Fruit fly (Drosophila melanogaster) whole organism, prepupa: ENCODE data around the gene CG13062.
A peak's percentile ranks its signal among the peaks of the same experiment; 100 is the strongest.

Source experiments
- Blimp-1 ChIP-seq: fragments of 200-800 bp; sonication (Bioruptor generic); optimal IDR thresholded peaks from 3 replicates; lab custom pipeline; 2017; ENCODE audit warnings: missing biosample characterization, missing genetic modification characterization, mild to moderate bottlenecking, moderate library complexity, missing genetic modification reagents
- CG10631 ChIP-seq: fragments of 200-800 bp; sonication (Bioruptor generic); optimal IDR thresholded peaks from 2 replicates; lab custom pipeline; 2016; ENCODE audit warnings: missing biosample characterization, missing genetic modification characterization
- CG11762 ChIP-seq: fragments of 200-800 bp; sonication (Bioruptor generic); optimal IDR thresholded peaks from 3 replicates; lab custom pipeline; 2016; ENCODE audit warnings: missing biosample characterization, missing genetic modification characterization; ENCODE audit not compliant: insufficient read depth
- CG11902 ChIP-seq: fragments of 200-800 bp; sonication (Bioruptor generic); optimal IDR thresholded peaks from 3 replicates; lab custom pipeline; 2016; ENCODE audit warnings: missing biosample characterization, missing genetic modification characterization
- CG15336 ChIP-seq: fragments of 200-800 bp; sonication (Bioruptor generic); IDR thresholded peaks from 2 replicates; pipeline ENCODE4 v1.3.6; 2022; ENCODE audit warnings: missing biosample characterization, missing genetic modification characterization
- CG1621 ChIP-seq: fragments of 200-800 bp; sonication (Bioruptor generic); optimal IDR thresholded peaks from 3 replicates; lab custom pipeline; 2018; ENCODE audit warnings: missing biosample characterization, mild to moderate bottlenecking, missing genetic modification characterization
- CG31627 ChIP-seq: fragments of 200-800 bp; sonication (Bioruptor generic); optimal IDR thresholded peaks from 3 replicates; lab custom pipeline; 2016; ENCODE audit warnings: missing biosample characterization, missing genetic modification characterization
- CG34406 ChIP-seq: fragments of 200-800 bp; sonication (Bioruptor generic); optimal IDR thresholded peaks from 3 replicates; lab custom pipeline; 2016; ENCODE audit warnings: missing biosample characterization, missing genetic modification characterization
- CG4318 ChIP-seq: fragments of 200-800 bp; sonication (Bioruptor generic); optimal IDR thresholded peaks from 3 replicates; lab custom pipeline; 2017; ENCODE audit warnings: missing biosample characterization, mild to moderate bottlenecking, missing genetic modification characterization
- CG6163 ChIP-seq: fragments of 200-800 bp; sonication (Bioruptor generic); IDR thresholded peaks from 3 replicates; pipeline ENCODE4 v1.3.6; 2022; ENCODE audit warnings: missing biosample characterization, missing genetic modification characterization
- CG6792 ChIP-seq: fragments of 200-800 bp; sonication (Bioruptor generic); optimal IDR thresholded peaks from 3 replicates; lab custom pipeline; 2016; ENCODE audit warnings: missing biosample characterization, missing genetic modification characterization
- CG6808 ChIP-seq: fragments of 200-800 bp; sonication (Bioruptor generic); optimal IDR thresholded peaks from 3 replicates; lab custom pipeline; 2017; ENCODE audit warnings: missing biosample characterization, missing genetic modification characterization, mild to moderate bottlenecking, moderate library complexity, missing genetic modification reagents
- CG7368 ChIP-seq: fragments of 200-800 bp; sonication (Bioruptor generic); optimal IDR thresholded peaks from 3 replicates; lab custom pipeline; 2016; ENCODE audit warnings: missing biosample characterization, missing genetic modification characterization
- CG8119 ChIP-seq: fragments of 200-800 bp; sonication (Bioruptor generic); IDR thresholded peaks from 3 replicates; pipeline ENCODE4 v1.3.6; 2022; ENCODE audit warnings: missing biosample characterization, missing genetic modification characterization
- CG8319 ChIP-seq: fragments of 200-800 bp; sonication (Bioruptor generic); optimal IDR thresholded peaks from 3 replicates; lab custom pipeline; 2016; ENCODE audit warnings: missing biosample characterization, missing genetic modification characterization
- CG9139 ChIP-seq: fragments of 200-800 bp; sonication (Bioruptor generic); optimal IDR thresholded peaks from 3 replicates; lab custom pipeline; 2017; ENCODE audit warnings: missing biosample characterization, mild to moderate bottlenecking, missing genetic modification characterization
- Eip78C ChIP-seq: fragments of 200-800 bp; sonication (Bioruptor generic); peaks from one replicate; lab custom pipeline; 2016; ENCODE audit warnings: missing biosample characterization, missing genetic modification characterization
- Eip93F ChIP-seq: fragments of 200-800 bp; sonication (Bioruptor generic); optimal IDR thresholded peaks from 2 replicates; lab custom pipeline; 2016; ENCODE audit warnings: missing biosample characterization, mild to moderate bottlenecking, missing genetic modification characterization
- Ets21C ChIP-seq: fragments of 200-800 bp; sonication (Bioruptor generic); optimal IDR thresholded peaks from 3 replicates; lab custom pipeline; 2016; ENCODE audit warnings: missing biosample characterization, missing genetic modification characterization
- Ets96B ChIP-seq: fragments of 200-800 bp; optimal IDR thresholded peaks from 2 replicates; lab custom pipeline; 2019; ENCODE audit warnings: missing biosample characterization, mild to moderate bottlenecking, missing genetic modification characterization, moderate library complexity
- Gug ChIP-seq: fragments of 200-800 bp; sonication (Bioruptor generic); IDR thresholded peaks from 2 replicates; pipeline ENCODE4 v1.3.6; 2022; ENCODE audit warnings: missing biosample characterization, missing genetic modification characterization
- Hr38 ChIP-seq: sonication (Bioruptor generic); optimal IDR thresholded peaks from 2 replicates; lab custom pipeline; 2016; ENCODE audit warnings: missing biosample characterization, missing genetic modification characterization
- Hr39 ChIP-seq: fragments of 200-800 bp; sonication (Bioruptor generic); optimal IDR thresholded peaks from 2 replicates; lab custom pipeline; 2016; ENCODE audit warnings: missing biosample characterization, missing genetic modification characterization
- Hr4 ChIP-seq: fragments of 200-800 bp; sonication (Bioruptor generic); optimal IDR thresholded peaks from 3 replicates; lab custom pipeline; 2016; ENCODE audit warnings: missing biosample characterization, missing genetic modification characterization
- Lpt ChIP-seq: fragments of 200-800 bp; sonication (Bioruptor generic); optimal IDR thresholded peaks from 3 replicates; lab custom pipeline; 2016; ENCODE audit warnings: missing biosample characterization, missing genetic modification characterization
- Met ChIP-seq: fragments of 200-800 bp; sonication (Bioruptor generic); optimal IDR thresholded peaks from 3 replicates; lab custom pipeline; 2016; ENCODE audit warnings: missing biosample characterization, missing genetic modification characterization
- OdsH ChIP-seq: fragments of 200-800 bp; sonication (Bioruptor generic); optimal IDR thresholded peaks from 3 replicates; lab custom pipeline; 2016; ENCODE audit warnings: missing biosample characterization, missing genetic modification characterization
- Smox ChIP-seq: fragments of 200-800 bp; sonication (Bioruptor generic); optimal IDR thresholded peaks from 3 replicates; lab custom pipeline; 2016; ENCODE audit warnings: missing biosample characterization, missing genetic modification characterization
- Sox15 ChIP-seq: fragments of 200-800 bp; sonication (Bioruptor generic); optimal IDR thresholded peaks from 3 replicates; lab custom pipeline; 2016; ENCODE audit warnings: missing biosample characterization, missing genetic modification characterization
- achi ChIP-seq: fragments of 200-800 bp; sonication (Bioruptor generic); optimal IDR thresholded peaks from 3 replicates; lab custom pipeline; 2016; ENCODE audit warnings: missing biosample characterization, missing genetic modification characterization
- acj6 ChIP-seq: fragments of 200-800 bp; sonication (Bioruptor generic); optimal IDR thresholded peaks from 3 replicates; lab custom pipeline; 2016; ENCODE audit warnings: missing biosample characterization, missing genetic modification characterization
- cyc ChIP-seq: fragments of 200-800 bp; sonication (Bioruptor generic); optimal IDR thresholded peaks from 3 replicates; lab custom pipeline; 2016; ENCODE audit warnings: missing biosample characterization, missing genetic modification characterization
- dac ChIP-seq: fragments of 200-800 bp; sonication (Bioruptor generic); optimal IDR thresholded peaks from 2 replicates; lab custom pipeline; 2017; ENCODE audit warnings: missing biosample characterization, mild to moderate bottlenecking, missing genetic modification characterization
- dsx ChIP-seq: fragments of 200-800 bp; optimal IDR thresholded peaks from 3 replicates; lab custom pipeline; 2019; ENCODE audit warnings: missing biosample characterization, mild to moderate bottlenecking, missing genetic modification characterization, moderate library complexity; ENCODE audit not compliant: poor library complexity, severe bottlenecking
- eg ChIP-seq: fragments of 200-800 bp; sonication (Bioruptor generic); IDR thresholded peaks from 3 replicates; pipeline ENCODE4 v1.3.6; 2022; ENCODE audit warnings: missing biosample characterization, missing genetic modification characterization
- esn ChIP-seq: fragments of 200-800 bp; sonication (Bioruptor generic); optimal IDR thresholded peaks from 2 replicates; lab custom pipeline; 2016; ENCODE audit warnings: missing biosample characterization, mild to moderate bottlenecking, missing genetic modification characterization, moderate library complexity
- fd59A ChIP-seq: fragments of 200-800 bp; sonication (Bioruptor generic); optimal IDR thresholded peaks from 2 replicates; lab custom pipeline; 2017; ENCODE audit warnings: missing biosample characterization, mild to moderate bottlenecking, missing genetic modification characterization, missing genetic modification reagents
- fd85E ChIP-seq: fragments of 200-800 bp; sonication (Bioruptor generic); optimal IDR thresholded peaks from 3 replicates; lab custom pipeline; 2016; ENCODE audit warnings: missing biosample characterization, missing genetic modification characterization
- fkh ChIP-seq: fragments of 200-800 bp; sonication (Bioruptor generic); optimal IDR thresholded peaks from 3 replicates; lab custom pipeline; 2017; ENCODE audit warnings: missing biosample characterization, mild to moderate bottlenecking, missing genetic modification characterization, moderate library complexity
- lz ChIP-seq: fragments of 200-800 bp; sonication (Bioruptor generic); optimal IDR thresholded peaks from 3 replicates; lab custom pipeline; 2016; ENCODE audit warnings: missing biosample characterization, missing genetic modification characterization
- pdm3 ChIP-seq: fragments of 200-800 bp; sonication (Bioruptor generic); optimal IDR thresholded peaks from 3 replicates; lab custom pipeline; 2016; ENCODE audit warnings: missing biosample characterization, missing genetic modification characterization
- salr ChIP-seq, 2 experiments: fragments of 200-800 bp; sonication (Bioruptor generic); optimal IDR thresholded peaks; 3 replicates each; lab custom pipeline; 2016 to 2018; ENCODE audit warnings: missing biosample characterization in 2 of 2, missing genetic modification characterization in 2 of 2, mild to moderate bottlenecking in 1 of 2
- spab ChIP-seq: fragments of 200-800 bp; sonication (Bioruptor generic); optimal IDR thresholded peaks from 2 replicates; lab custom pipeline; 2017; ENCODE audit warnings: missing biosample characterization, mild to moderate bottlenecking, missing genetic modification characterization, missing genetic modification reagents
- topi ChIP-seq: fragments of 200-800 bp; sonication (Bioruptor generic); optimal IDR thresholded peaks from 3 replicates; lab custom pipeline; 2016; ENCODE audit warnings: missing biosample characterization, missing genetic modification characterization
- vri ChIP-seq: fragments of 200-800 bp; sonication (Bioruptor generic); optimal IDR thresholded peaks from 3 replicates; lab custom pipeline; 2016; ENCODE audit warnings: missing biosample characterization, mild to moderate bottlenecking, missing genetic modification characterization

The CG13062 gene

DNA sequence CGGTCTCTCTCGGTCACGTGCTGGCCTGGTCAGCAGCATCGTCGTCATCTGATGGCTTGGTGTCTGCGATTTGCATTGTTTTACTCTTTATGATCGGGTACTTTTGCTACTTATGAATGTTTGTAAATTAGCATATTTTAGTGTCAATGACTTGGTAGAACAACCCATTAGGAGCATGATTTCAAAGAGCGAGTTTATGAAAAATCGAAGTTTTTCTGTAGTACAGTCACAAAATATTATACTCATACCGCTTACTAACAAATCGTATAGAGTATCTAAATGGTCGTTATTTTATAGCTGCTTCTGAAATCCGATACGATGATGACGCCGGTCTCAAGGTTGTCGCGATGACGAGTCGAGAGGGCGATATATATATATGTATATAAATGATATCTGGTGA lies 27.8 kb upstream of the CG13062 start (continued):
- TF ChIP-seq Eip78C = peak; percentile 93
- TF ChIP-seq acj6 (GFP tag; lab: Kevin White, UChicago) = peak; percentile 64
- TF ChIP-seq Eip93F = no peak
- TF ChIP-seq CG6808 (GFP tag; lab: Kevin White, UChicago) = peak; percentile 77
- TF ChIP-seq dac (GFP tag; lab: Kevin White, UChicago) = no peak
- TF ChIP-seq Hr38 (GFP tag; lab: Kevin White, UChicago) = no peak
- peak; percentile 77 for TF ChIP-seq dsx (GFP tag; lab: Kevin White, UChicago)
- TF ChIP-seq CG11902 = peak; percentile 17
- peak; percentile 58 for TF ChIP-seq CG34406 (GFP tag; lab: Kevin White, UChicago)
- TF ChIP-seq CG31627 (GFP tag; lab: Kevin White, UChicago) = peak; percentile 4
- peak; percentile 47 for TF ChIP-seq CG9139
- TF ChIP-seq spab (GFP tag; lab: Kevin White, UChicago) = peak; percentile 78
- peak; percentile 38 for TF ChIP-seq CG8319 (GFP tag; lab: Kevin White, UChicago)
- peak; percentile 46 for TF ChIP-seq OdsH
- TF ChIP-seq Ets21C (GFP tag; lab: Kevin White, UChicago) = no peak
- peak; percentile 19 for TF ChIP-seq Met (GFP tag; lab: Kevin White, UChicago)
- no peak for TF ChIP-seq Lpt (GFP tag; lab: Kevin White, UChicago)
- peak; percentile 13 for TF ChIP-seq vri (GFP tag; lab: Kevin White, UChicago)
- peak; percentile 10 for TF ChIP-seq Smox (GFP tag; lab: Kevin White, UChicago)
- peak; percentile 29 for TF ChIP-seq Hr39 (GFP tag; lab: Kevin White, UChicago)
- peak; percentile 87 for TF ChIP-seq Ets96B (tag; lab: Kevin White, UChicago)
- peak; percentile 79 for TF ChIP-seq fd59A (GFP tag; lab: Kevin White, UChicago)
- TF ChIP-seq CG6163 = peak; percentile 44; the same call in 1 of the 3 replicates
- peak; percentile 43 for TF ChIP-seq CG7368 (GFP tag; lab: Kevin White, UChicago)
- no peak for TF ChIP-seq CG15336 (GFP tag; lab: Robert Waterston, UW)
- TF ChIP-seq fd85E (GFP tag; lab: Kevin White, UChicago) = no peak
- no peak for TF ChIP-seq fkh (GFP tag; lab: Kevin White, UChicago)
- TF ChIP-seq Hr4 (GFP tag; lab: Kevin White, UChicago) = no peak
- peak; percentile 54 for TF ChIP-seq CG10631 (GFP tag; lab: Kevin White, UChicago)

DNA sequence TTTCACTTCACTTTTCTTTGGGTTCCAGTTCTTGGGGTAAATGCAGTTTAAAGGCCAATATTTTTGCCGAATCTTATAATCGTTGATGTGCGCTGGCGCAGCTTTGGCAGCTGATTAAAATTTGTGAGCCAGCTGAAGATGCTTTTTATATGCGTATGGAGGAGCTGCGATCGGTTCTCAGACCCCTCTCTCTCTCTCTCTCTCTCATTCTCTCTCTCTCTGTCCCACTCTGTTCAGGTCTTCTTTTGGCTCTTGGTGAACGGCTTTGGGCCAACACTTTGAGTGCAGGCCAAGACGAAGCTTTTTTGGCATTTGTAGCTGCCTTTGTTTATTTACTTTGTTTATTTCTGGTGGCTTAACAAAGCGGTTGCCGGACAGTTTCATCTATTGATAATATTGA lies 25.8 kb upstream of the CG13062 start, which contains the start of gene CG13046:
CG13046 (minus strand) TSS at position 101 of the 400 bp plus-strand sequence.
- TF ChIP-seq CG8119 (GFP tag; lab: Robert Waterston, UW) (no peak), dsx (GFP tag; lab: Kevin White, UChicago) (no peak), salr (GFP tag; optimal IDR thresholded peaks at IDR 0.05; lab: Kevin White, UChicago) (no peak), CG11902 (no peak), fd85E (GFP tag; lab: Kevin White, UChicago) (no peak), CG11762 (GFP tag; lab: Kevin White, UChicago) (no peak), lz (GFP tag; lab: Kevin White, UChicago) (no peak), CG7368 (GFP tag; lab: Kevin White, UChicago) (no peak), achi (GFP tag; lab: Kevin White, UChicago) (no peak), Blimp-1 (GFP tag; lab: Kevin White, UChicago) (no peak)

dm6 chr3L:16289067-16289466 lies 25.0 kb upstream of the CG13062 start:
- TF ChIP-seq Sox15 (GFP tag; lab: Kevin White, UChicago) (no peak), CG1621 (tag; lab: Kevin White, UChicago) (peak; percentile 12), CG31627 (GFP tag; lab: Kevin White, UChicago) (no peak), CG9139 (no peak), cyc (GFP tag; lab: Kevin White, UChicago) (no peak), Gug (GFP tag; lab: Robert Waterston, UW) (no peak), topi (GFP tag; lab: Kevin White, UChicago) (no peak), CG4318 (no peak), CG10631 (GFP tag; lab: Kevin White, UChicago) (peak; percentile 33), Lpt (GFP tag; lab: Kevin White, UChicago) (no peak), Ets21C (GFP tag; lab: Kevin White, UChicago) (no peak), pdm3 (GFP tag; lab: Kevin White, UChicago) (peak; percentile 10), CG8119 (GFP tag; lab: Robert Waterston, UW) (peak; percentile 46; the same call in 1 of the 3 replicates), CG34406 (GFP tag; lab: Kevin White, UChicago) (peak; percentile 5), Ets96B (tag; lab: Kevin White, UChicago) (peak; percentile 14), esn (GFP tag; lab: Kevin White, UChicago) (no peak), CG6808 (GFP tag; lab: Kevin White, UChicago) (no peak), eg (peak; percentile 14; the same call in 1 of the 3 replicates), CG6792 (GFP tag; lab: Kevin White, UChicago) (no peak), dsx (GFP tag; lab: Kevin White, UChicago) (no peak), CG7368 (GFP tag; lab: Kevin White, UChicago) (no peak), CG15336 (GFP tag; lab: Robert Waterston, UW) (peak; percentile 8; the same call in 1 of the 2 replicates), dac (GFP tag; lab: Kevin White, UChicago) (no peak), fd85E (GFP tag; lab: Kevin White, UChicago) (no peak)
